Worm (Caenorhabditis elegans): ENCODE results near the gene F32D8.8.

F32D8.8 gene

ce11 chrV:10867586-10867985, 35.0 kb downstream of the F32D8.8 start (continued):
- TF ChIP-seq skn-1 (tag; optimal IDR thresholded peaks at IDR 0.05) (no peak), lin-35 (GFP tag; optimal IDR thresholded peaks at IDR 0.05) (peak; percentile 27 to 37), jun-1 (tag; optimal IDR thresholded peaks at IDR 0.05) (no peak), ceh-90 (tag; optimal IDR thresholded peaks at IDR 0.05) (no peak), swsn-7 (tag; optimal IDR thresholded peaks at IDR 0.05) (peak; percentile 47), nhr-76 (tag; optimal IDR thresholded peaks at IDR 0.05) (no peak), zip-4 (GFP tag; optimal IDR thresholded peaks at IDR 0.05) (no peak), nhr-237 (tag; optimal IDR thresholded peaks at IDR 0.05) (no peak), nhr-90 (tag; optimal IDR thresholded peaks at IDR 0.05; ENCODE audit: poor library complexity) (peak; percentile 56), mdl-1 (tag; optimal IDR thresholded peaks at IDR 0.05) (peak in 1 of 2 experiments; percentile 50), ama-1 (optimal IDR thresholded peaks at IDR 0.05) (no peak), efl-1 (optimal IDR thresholded peaks at IDR 0.05) (peak in 1 of 2 experiments; percentile 18), efl-1 (GFP tag; optimal IDR thresholded peaks at IDR 0.05 in 1 of 2) (no peak), ceh-63 (GFP tag; optimal IDR thresholded peaks at IDR 0.05) (no peak), egl-13 (tag; optimal IDR thresholded peaks at IDR 0.05) (peak; percentile 77), elt-3 (tag; optimal IDR thresholded peaks at IDR 0.05) (peak in 3 of 6 experiments; percentile 35 to 69 (median 40)), fos-1 (tag; optimal IDR thresholded peaks at IDR 0.05) (no peak), lin-14 (GFP tag; optimal IDR thresholded peaks at IDR 0.05) (peak; percentile 91), lin-13 (GFP tag; optimal IDR thresholded peaks at IDR 0.05) (no peak), rnt-1 (tag; optimal IDR thresholded peaks at IDR 0.05) (no peak), fkh-8 (tag; optimal IDR thresholded peaks at IDR 0.05) (peak; percentile 80), xbp-1 (tag; optimal IDR thresholded peaks at IDR 0.05) (peak; percentile 41), irx-1 (tag; optimal IDR thresholded peaks at IDR 0.05) (peak; percentile 28), nhr-28 (tag; optimal IDR thresholded peaks at IDR 0.05) (no peak), nhr-71 (tag; optimal IDR thresholded peaks at IDR 0.05) (peak; percentile 81), ceh-82 (tag; optimal IDR thresholded peaks at IDR 0.05) (no peak), pqm-1 (tag; optimal IDR thresholded peaks at IDR 0.05) (no peak), unc-130 (tag; optimal IDR thresholded peaks at IDR 0.05) (no peak), nhr-84 (tag; optimal IDR thresholded peaks at IDR 0.05) (no peak), ces-1 (GFP tag; optimal IDR thresholded peaks at IDR 0.05) (no peak)

DNA sequence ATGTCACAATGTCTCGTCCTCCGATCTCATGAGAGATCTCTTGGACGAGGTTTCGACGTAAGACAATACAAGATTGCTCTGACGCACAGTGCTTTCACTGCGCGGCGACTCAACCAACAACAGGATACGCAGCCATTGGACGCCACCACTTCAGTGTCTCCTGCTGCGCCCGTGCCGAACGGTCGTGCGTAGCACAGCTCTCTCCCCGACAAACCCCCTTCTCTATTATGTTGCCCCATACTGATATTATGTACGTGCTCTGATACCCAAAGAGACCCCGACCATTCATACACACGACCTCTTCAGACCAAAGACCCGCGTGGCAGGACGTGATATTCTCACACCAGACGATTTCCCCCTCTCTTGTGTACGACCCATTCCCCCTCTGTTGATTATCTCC, 36.2 kb downstream of the F32D8.8 start:
- TF ChIP-seq ets-5 (GFP tag; IDR thresholded peaks at IDR 0.05) (peak; percentile 94; the same call in 1 of the 2 replicates), ceh-88 (GFP tag; IDR thresholded peaks at IDR 0.05) (0 out of 2 replicates have a peak, but pooled peaks have one; percentile 11)

ce11 chrV:10865599-10865998, 37.0 kb downstream of the F32D8.8 start, which contains the start of gene saeg-1:
saeg-1 (minus strand) TSS chrV:10865699.
- TF ChIP-seq nhr-90 (tag; optimal IDR thresholded peaks at IDR 0.05; ENCODE audit: poor library complexity) (no peak), nhr-76 (tag; optimal IDR thresholded peaks at IDR 0.05) (no peak), sup-37 (GFP tag; optimal IDR thresholded peaks at IDR 0.05) (no peak), C16A3.4 (tag; optimal IDR thresholded peaks at IDR 0.05) (no peak), zip-4 (GFP tag; optimal IDR thresholded peaks at IDR 0.05) (no peak), pag-3 (tag; optimal IDR thresholded peaks at IDR 0.05; ENCODE audit: borderline replicate concordance, insufficient read depth) (no peak), nhr-20 (tag; optimal IDR thresholded peaks at IDR 0.05) (no peak), zag-1 (tag; optimal IDR thresholded peaks at IDR 0.05) (no peak), unc-98 (GFP tag; IDR thresholded peaks at IDR 0.05) (no peak)

ce11 chrV:10862457-10863097, 40.0 kb downstream of the F32D8.8 start:
- no peak for TF ChIP-seq ztf-4 (tag; optimal IDR thresholded peaks at IDR 0.05)
- peak; percentile 71 for TF ChIP-seq nhr-71 (tag; optimal IDR thresholded peaks at IDR 0.05)
- TF ChIP-seq C34B4.2 (tag; optimal IDR thresholded peaks at IDR 0.05) = no peak
- TF ChIP-seq swsn-7 (tag; optimal IDR thresholded peaks at IDR 0.05) = no peak
- TF ChIP-seq efl-3 (GFP tag; optimal IDR thresholded peaks at IDR 0.05) = no peak
- peak; percentile 1 for TF ChIP-seq nhr-20 (tag; optimal IDR thresholded peaks at IDR 0.05)
- no peak for TF ChIP-seq sup-37 (GFP tag; optimal IDR thresholded peaks at IDR 0.05)
- no peak for TF ChIP-seq zag-1 (tag; optimal IDR thresholded peaks at IDR 0.05)
- no peak for TF ChIP-seq skn-1 (tag; optimal IDR thresholded peaks at IDR 0.05)
- peak; percentile 99 for TF ChIP-seq dsc-1 (tag; optimal IDR thresholded peaks at IDR 0.05)
- no peak for TF ChIP-seq mab-9 (GFP tag; IDR thresholded peaks at IDR 0.05)
- TF ChIP-seq xbp-1 (tag; optimal IDR thresholded peaks at IDR 0.05) = no peak
- TF ChIP-seq lin-15B (tag; optimal IDR thresholded peaks at IDR 0.05) = no peak
- TF ChIP-seq nhr-11 (tag; optimal IDR thresholded peaks at IDR 0.05) = peak; percentile 9
- no peak for TF ChIP-seq fkh-10 (GFP tag; optimal IDR thresholded peaks at IDR 0.05)
- TF ChIP-seq lir-3 (tag; optimal IDR thresholded peaks at IDR 0.05; ENCODE audit: poor library complexity) = no peak
- TF ChIP-seq Y116A8C.19 (tag; optimal IDR thresholded peaks at IDR 0.05; ENCODE audit: borderline replicate concordance) = no peak
